Fruit fly (Drosophila melanogaster): Measurements from ENCODE around the gene CG8492.

Gene CG8492

DNA sequence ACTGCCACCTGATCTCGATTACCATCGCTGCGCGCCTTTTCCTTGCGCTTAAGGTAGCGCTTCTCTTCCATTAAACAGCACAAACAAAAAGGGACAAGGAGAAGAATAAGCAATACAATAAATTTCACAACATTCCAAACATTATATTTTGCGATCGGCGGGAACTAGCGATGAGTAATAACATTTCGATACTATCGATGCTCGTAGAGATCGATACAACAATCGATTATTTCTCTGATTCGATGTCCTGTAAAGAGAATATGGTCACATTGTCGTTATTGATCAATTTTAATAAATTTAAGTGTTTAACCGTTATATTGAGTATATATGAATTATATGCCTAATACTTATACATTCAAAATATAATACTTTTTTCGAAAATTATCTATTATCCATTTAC is 5.7 kb downstream of the CG8492 start, which contains the start of gene CG7457 (continued):
- TF ChIP-seq HLH4C (GFP tag; IDR thresholded peaks at IDR 0.05; ENCODE audit: partially characterized antibody) = peak; percentile 90
- TF ChIP-seq Abd-B (GFP tag; optimal IDR thresholded peaks at IDR 0.05) = no peak
- no peak for TF ChIP-seq Fer1 (GFP tag; optimal IDR thresholded peaks at IDR 0.05)
- no peak for TF ChIP-seq CG30431 (GFP tag; optimal IDR thresholded peaks at IDR 0.05)
- TF ChIP-seq GATAe (GFP tag; conservative IDR thresholded peaks at IDR 0.05) = no peak
- TF ChIP-seq Hr39 (optimal IDR thresholded peaks at IDR 0.05) = no peak

DNA sequence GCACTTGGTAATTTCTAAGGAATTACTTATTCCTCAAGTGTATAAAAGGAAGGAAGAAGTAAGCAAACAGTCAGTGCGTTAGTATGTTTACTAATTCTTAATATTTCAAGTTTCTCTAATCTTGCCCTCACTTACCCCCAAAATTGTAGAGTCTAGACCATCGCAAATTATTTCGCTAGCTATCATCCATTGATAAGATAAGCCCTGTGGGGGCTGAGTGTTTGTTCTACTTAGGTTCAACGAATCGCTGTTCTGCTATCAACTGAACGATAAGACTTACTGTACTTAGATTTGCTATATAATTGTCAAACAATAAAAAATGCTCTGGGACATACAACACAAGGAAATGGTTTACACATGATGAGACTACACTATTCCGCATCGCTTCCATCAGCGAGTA is 10.5 kb downstream of the CG8492 start:
- TF ChIP-seq lola (GFP tag; optimal IDR thresholded peaks at IDR 0.05) = no peak
- TF ChIP-seq rib (GFP tag; IDR thresholded peaks at IDR 0.05) = peak; percentile 52; the same call in 1 of the 2 replicates
- peak; percentile 85 for TF ChIP-seq GATAe (GFP tag; conservative IDR thresholded peaks at IDR 0.05)
- TF ChIP-seq sr (GFP tag; IDR thresholded peaks at IDR 0.05) = no peak
- TF ChIP-seq CG15479 (GFP tag; optimal IDR thresholded peaks at IDR 0.05) = no peak
- TF ChIP-seq HHEX (GFP tag; optimal IDR thresholded peaks at IDR 0.05) = no peak
- TF ChIP-seq Lpt (GFP tag; optimal IDR thresholded peaks at IDR 0.05) = no peak
- TF ChIP-seq HLH4C (GFP tag; IDR thresholded peaks at IDR 0.05; ENCODE audit: partially characterized antibody) = no peak
- no peak for TF ChIP-seq CG12219 (GFP tag; optimal IDR thresholded peaks at IDR 0.05)
- TF ChIP-seq Med (GFP tag) = no peak
- peak; percentile 65 for TF ChIP-seq sd (tag; optimal IDR thresholded peaks at IDR 0.05)
- peak; percentile 99 for TF ChIP-seq sug (tag; optimal IDR thresholded peaks at IDR 0.05)
- TF ChIP-seq grn (GFP tag; optimal IDR thresholded peaks at IDR 0.05) = peak; percentile 34
- TF ChIP-seq CG1792 (GFP tag; optimal IDR thresholded peaks at IDR 0.05) = no peak
- no peak for TF ChIP-seq CG5245 (GFP tag; optimal IDR thresholded peaks at IDR 0.05)
- TF ChIP-seq CG11696 (GFP tag; IDR thresholded peaks at IDR 0.05) = no peak
- no peak for TF ChIP-seq CG17802 (tag; optimal IDR thresholded peaks at IDR 0.05)
- TF ChIP-seq Awh (GFP tag; IDR thresholded peaks at IDR 0.05) = no peak
- peak; percentile 70 for TF ChIP-seq CG34376 (GFP tag; optimal IDR thresholded peaks at IDR 0.05)
- TF ChIP-seq CG8290 (GFP tag; optimal IDR thresholded peaks at IDR 0.05) = no peak
- TF ChIP-seq CG8290 (tag; optimal IDR thresholded peaks at IDR 0.05) = peak in 1 of 2 experiments; percentile 13
- no peak for TF ChIP-seq CG13624 (GFP tag; optimal IDR thresholded peaks at IDR 0.05)
- peak; percentile 85 for TF ChIP-seq mirr (GFP tag; optimal IDR thresholded peaks at IDR 0.05)
- no peak for TF ChIP-seq row (GFP tag; IDR thresholded peaks at IDR 0.05)
- TF ChIP-seq gt (GFP tag; IDR thresholded peaks at IDR 0.05) = no peak
- TF ChIP-seq sob (GFP tag; IDR thresholded peaks at IDR 0.05) = no peak
- no peak for TF ChIP-seq caup (GFP tag; optimal IDR thresholded peaks at IDR 0.05; ENCODE audit: severe bottlenecking)
- no peak for TF ChIP-seq CG9797 (GFP tag; optimal IDR thresholded peaks at IDR 0.05)
- no peak for TF ChIP-seq Scr (GFP tag; IDR thresholded peaks at IDR 0.05; ENCODE audit: partially characterized antibody)
- TF ChIP-seq HmgZ (tag; optimal IDR thresholded peaks at IDR 0.05) = peak; percentile 49
- TF ChIP-seq Camta (GFP tag; optimal IDR thresholded peaks at IDR 0.05) = no peak
- no peak for TF ChIP-seq Atf-2 (GFP tag; optimal IDR thresholded peaks at IDR 0.05)
- TF ChIP-seq exex (tag; optimal IDR thresholded peaks at IDR 0.05) = peak; percentile 91

DNA sequence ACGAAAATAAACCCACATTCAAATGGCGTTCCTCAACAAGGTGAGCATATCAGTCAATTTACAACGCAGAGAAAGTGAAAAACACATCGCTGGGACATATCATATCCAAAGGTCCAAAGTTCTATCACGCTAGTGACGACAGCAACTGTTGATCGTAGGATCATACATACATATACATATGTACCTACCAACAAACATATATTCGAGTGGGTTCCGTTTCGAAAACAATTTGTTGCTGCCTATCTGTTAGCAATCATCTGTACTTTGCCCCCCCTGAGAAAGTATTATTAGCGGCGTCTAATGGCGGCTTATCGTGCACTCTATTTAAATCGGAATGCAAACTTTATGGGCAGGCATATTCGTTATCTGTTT is 12.6 kb downstream of the CG8492 start:
- TF ChIP-seq CG17568 (GFP tag; optimal IDR thresholded peaks at IDR 0.05) (no peak), sc (optimal IDR thresholded peaks at IDR 0.05) (no peak), sc (GFP tag; optimal IDR thresholded peaks at IDR 0.05) (no peak), sisA (GFP tag; IDR thresholded peaks at IDR 0.05) (no peak), ap (GFP tag; IDR thresholded peaks at IDR 0.05) (no peak), CG10462 (GFP tag; optimal IDR thresholded peaks at IDR 0.05) (no peak), CG12219 (GFP tag; optimal IDR thresholded peaks at IDR 0.05) (no peak), CG30020 (tag; optimal IDR thresholded peaks at IDR 0.05) (no peak), Doc3 (GFP tag; IDR thresholded peaks at IDR 0.05; ENCODE audit: partially characterized antibody) (no peak), nom (GFP tag; optimal IDR thresholded peaks at IDR 0.05) (peak; percentile 96), fd102C (GFP tag; optimal IDR thresholded peaks at IDR 0.05) (no peak), tgo (GFP tag; IDR thresholded peaks at IDR 0.05) (no peak), CG34376 (GFP tag; optimal IDR thresholded peaks at IDR 0.05) (no peak), sug (tag; optimal IDR thresholded peaks at IDR 0.05) (peak; percentile 69), Awh (GFP tag; IDR thresholded peaks at IDR 0.05) (0 out of 2 replicates have a peak, but pooled peaks have one; percentile 18), Max (GFP tag; optimal IDR thresholded peaks at IDR 0.05) (no peak), CoRest (tag; optimal IDR thresholded peaks at IDR 0.05) (no peak), hb (GFP tag; IDR thresholded peaks at IDR 0.05; ENCODE audit: partially characterized antibody) (no peak)

Measured in whole organism, embryonic.